Fruit fly (Drosophila melanogaster) Kc167 (cell line): ENCODE results near the gene CG10949.

ENCODE experiments used
- Myc ChIP-seq: fragments of >200 bp; optimal IDR thresholded peaks from 2 replicates; lab custom pipeline; 2017; ENCODE audit warnings: missing external identifiers
- Sin3A ChIP-seq: fragments of >200 bp; optimal IDR thresholded peaks from 2 replicates; lab custom pipeline; 2018; ENCODE audit warnings: missing external identifiers
- h ChIP-seq: fragments of >200 bp; optimal IDR thresholded peaks from 3 replicates; lab custom pipeline; 2018; ENCODE audit warnings: missing external identifiers
- insv ChIP-seq: fragments of >200 bp; optimal IDR thresholded peaks from 3 replicates; lab custom pipeline; 2018; ENCODE audit warnings: missing external identifiers
- psq ChIP-seq: fragments of >200 bp; optimal IDR thresholded peaks from 2 replicates; lab custom pipeline; 2017; ENCODE audit warnings: missing external identifiers
- ttk ChIP-seq: sonication (Bioruptor generic); optimal IDR thresholded peaks from 2 replicates; lab custom pipeline; 2017; ENCODE audit warnings: missing external identifiers

The CG10949 gene

dm6 chr2L:20382141-20382815, 34.4 kb downstream of the CG10949 start, which contains the start of gene CG16798:
TSS of gene CG16798 (minus strand) at chr2L:20382356.
- TF ChIP-seq insv (lab: Kevin White, UChicago) (no peak), ttk (lab: Kevin White, UChicago) (no peak), h (no peak), Sin3A (no peak), Myc (lab: Kevin White, UChicago) (no peak), psq (lab: Kevin White, UChicago) (no peak)

dm6 chr2L:20381329-20381728, 35.4 kb downstream of the CG10949 start:
- TF ChIP-seq psq (lab: Kevin White, UChicago), result no peak
- TF ChIP-seq insv (lab: Kevin White, UChicago), result no peak
- TF ChIP-seq ttk (lab: Kevin White, UChicago), result no peak
- no peak for TF ChIP-seq Sin3A
- no peak for TF ChIP-seq h
- TF ChIP-seq Myc (lab: Kevin White, UChicago), result no peak

- no peak for TF ChIP-seq Myc (lab: Kevin White, UChicago)
- TF ChIP-seq insv (lab: Kevin White, UChicago), result no peak
- no peak for TF ChIP-seq ttk (lab: Kevin White, UChicago)
Observed at dm6 chr2L:20374054-20374507, 42.6 kb downstream of the CG10949 start, which contains the start of gene Ugt37A1. TSS of gene Ugt37A1 (minus strand) at chr2L:20374104.

- TF ChIP-seq ttk (lab: Kevin White, UChicago), result no peak
- TF ChIP-seq Myc (lab: Kevin White, UChicago), result no peak
- TF ChIP-seq insv (lab: Kevin White, UChicago), result no peak
Observed at dm6 chr2L:20371451-20371850, 45.3 kb downstream of the CG10949 start.

dm6 chr2L:20370151-20370550, 46.6 kb downstream of the CG10949 start:
- TF ChIP-seq insv (lab: Kevin White, UChicago) (no peak), ttk (lab: Kevin White, UChicago) (no peak), Myc (lab: Kevin White, UChicago) (no peak), Sin3A (no peak), psq (lab: Kevin White, UChicago) (no peak), h (no peak)
